Fruit fly (Drosophila melanogaster): ENCODE measurements around the gene CkIalpha.

The CkIalpha gene

DNA sequence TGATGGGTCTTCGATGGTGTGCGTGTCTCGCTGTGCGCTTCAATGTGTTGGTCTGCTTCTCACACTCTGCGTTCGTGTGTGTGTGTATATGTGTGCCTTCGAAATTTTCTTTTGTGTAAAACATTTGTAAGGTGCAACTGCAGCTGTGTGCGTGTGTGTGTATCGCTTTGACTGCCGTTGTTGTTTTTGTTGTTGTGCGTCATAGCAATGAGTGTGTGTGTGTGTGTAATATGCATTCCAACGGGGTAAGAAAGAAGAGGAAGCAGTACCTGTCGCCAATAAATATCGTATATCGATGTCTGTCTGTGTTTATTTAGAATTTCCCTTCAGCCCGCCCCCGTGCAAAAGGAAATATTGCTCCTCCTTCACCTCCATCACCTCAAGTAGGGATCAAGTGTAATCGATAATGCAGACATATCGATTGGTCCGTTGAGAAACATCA lies 883 bp downstream of the CkIalpha start (continued):
- TF ChIP-seq CG12391 (tag; optimal IDR thresholded peaks at IDR 0.05): no peak
- peak; percentile 54 for TF ChIP-seq CG17829 (tag; optimal IDR thresholded peaks at IDR 0.05)
- no peak for TF ChIP-seq shn (GFP tag; optimal IDR thresholded peaks at IDR 0.05)
- no peak for TF ChIP-seq chm (GFP tag; IDR thresholded peaks at IDR 0.05)
- no peak for TF ChIP-seq CG13775 (GFP tag; optimal IDR thresholded peaks at IDR 0.05)
- no peak for TF ChIP-seq NfI (GFP tag; optimal IDR thresholded peaks at IDR 0.05)
- no peak for TF ChIP-seq fd3F (GFP tag; optimal IDR thresholded peaks at IDR 0.05)
- no peak for TF ChIP-seq CG7928 (GFP tag; optimal IDR thresholded peaks at IDR 0.05)
- TF ChIP-seq CG31224 (GFP tag; IDR thresholded peaks at IDR 0.05): no peak
- TF ChIP-seq usp (GFP tag; optimal IDR thresholded peaks at IDR 0.05): no peak
- TF ChIP-seq oc (tag; optimal IDR thresholded peaks at IDR 0.05): peak; percentile 6
- TF ChIP-seq B-H1 (GFP tag; IDR thresholded peaks at IDR 0.05): no peak
- TF ChIP-seq Oaz (GFP tag; IDR thresholded peaks at IDR 0.05): no peak
- TF ChIP-seq lov (optimal IDR thresholded peaks at IDR 0.05): no peak
- 0 out of 3 replicates have a peak, but pooled peaks have one; percentile 34 for TF ChIP-seq lov (GFP tag; IDR thresholded peaks at IDR 0.05)
- TF ChIP-seq YL-1 (GFP tag; optimal IDR thresholded peaks at IDR 0.05): peak; percentile 21
- TF ChIP-seq ERR (GFP tag; optimal IDR thresholded peaks at IDR 0.05): no peak
- no peak for TF ChIP-seq CG10543 (GFP tag; optimal IDR thresholded peaks at IDR 0.05)
- TF ChIP-seq hb (GFP tag; IDR thresholded peaks at IDR 0.05; ENCODE audit: partially characterized antibody): no peak
- TF ChIP-seq CG7372 (GFP tag; IDR thresholded peaks at IDR 0.05): no peak
- TF ChIP-seq HLH54F (GFP tag; optimal IDR thresholded peaks at IDR 0.05): no peak
- no peak for TF ChIP-seq dysf (GFP tag; IDR thresholded peaks at IDR 0.05)

DNA sequence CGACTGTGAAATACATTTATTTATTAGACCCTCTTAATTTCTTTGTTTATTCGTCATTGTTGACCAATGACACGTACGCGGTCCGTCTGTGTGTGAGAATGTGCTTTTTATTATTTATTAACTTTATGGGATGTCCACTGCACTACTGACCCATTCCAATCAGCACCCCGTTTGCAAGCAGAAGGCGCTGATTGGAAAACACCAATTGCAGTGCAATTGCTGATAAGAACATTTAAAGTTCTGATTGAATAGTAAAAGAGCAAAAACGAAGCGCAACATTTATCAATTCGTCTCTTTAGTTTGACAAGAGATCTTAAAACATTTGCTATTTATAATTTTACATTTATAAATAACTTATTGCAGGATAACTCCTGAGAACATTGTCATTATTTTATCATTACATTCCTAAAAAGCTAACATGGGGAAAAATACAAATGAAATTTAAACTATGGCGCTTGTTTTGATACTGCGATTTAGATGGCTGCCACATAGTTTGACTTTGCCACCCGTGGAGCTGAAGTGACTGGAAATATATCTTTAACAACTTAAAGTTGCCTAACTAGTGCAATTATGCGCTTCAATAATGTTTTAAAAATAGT lies 5.1 kb downstream of the CkIalpha start:
- TF ChIP-seq eve (GFP tag; optimal IDR thresholded peaks at IDR 0.05): peak in 1 of 2 experiments; percentile 42
- TF ChIP-seq CG17186 (GFP tag; optimal IDR thresholded peaks at IDR 0.05): no peak
- TF ChIP-seq nom (GFP tag; optimal IDR thresholded peaks at IDR 0.05): peak; percentile 32
- no peak for TF ChIP-seq slbo (GFP tag; IDR thresholded peaks at IDR 0.05)
- TF ChIP-seq ATbp (GFP tag; optimal IDR thresholded peaks at IDR 0.05): peak; percentile 10
- peak; percentile 87 to 98 for TF ChIP-seq insv (GFP tag; optimal IDR thresholded peaks at IDR 0.05)
- TF ChIP-seq dan (GFP tag; IDR thresholded peaks at IDR 0.05): no peak
- peak; percentile 14 for TF ChIP-seq Fer3 (tag; optimal IDR thresholded peaks at IDR 0.05)
- 0 out of 2 replicates have a peak, but pooled peaks have one; percentile 8 for TF ChIP-seq sisA (GFP tag; IDR thresholded peaks at IDR 0.05)
- no peak for TF ChIP-seq Chrac-16 (GFP tag; optimal IDR thresholded peaks at IDR 0.05)

DNA sequence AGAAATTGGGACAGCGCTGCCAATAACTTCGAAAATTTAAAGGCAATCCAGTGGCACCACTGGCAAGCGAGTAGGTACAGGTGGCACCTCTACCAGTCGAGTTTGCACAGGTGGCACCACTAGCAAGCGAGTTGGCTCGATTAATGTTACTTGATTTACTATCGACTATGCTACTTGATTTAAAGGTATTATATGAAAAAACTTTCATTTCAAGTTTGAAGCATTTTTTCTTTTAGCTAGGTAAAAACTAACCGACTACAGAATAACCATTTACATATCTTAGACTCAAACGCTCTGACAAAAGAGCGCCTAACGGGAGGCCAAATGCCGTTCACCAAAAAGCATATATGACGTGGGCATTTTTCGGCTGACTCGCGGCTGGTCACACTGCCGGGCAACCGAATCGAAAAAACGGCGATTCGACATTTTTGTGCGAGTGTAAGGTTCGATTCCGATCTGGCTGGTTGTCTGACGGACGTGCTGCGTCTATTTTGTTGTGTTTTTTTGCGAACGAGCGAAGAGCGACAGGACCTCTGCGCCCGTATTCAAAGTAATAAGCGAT lies 5.7 kb downstream of the CkIalpha start, which contains the start of gene Tis11:
Gene Tis11, plus strand, starts transcription at position 417 of the 562 bp plus-strand sequence.
- peak; percentile 25 for TF ChIP-seq cad (GFP tag; optimal IDR thresholded peaks at IDR 0.05)
- no peak for TF ChIP-seq H15 (GFP tag; IDR thresholded peaks at IDR 0.05)
- TF ChIP-seq ato (GFP tag; IDR thresholded peaks at IDR 0.05; ENCODE audit: partially characterized antibody): peak; percentile 57
- TF ChIP-seq H2.0 (GFP tag; IDR thresholded peaks at IDR 0.05): no peak
- TF ChIP-seq sisA (GFP tag; IDR thresholded peaks at IDR 0.05): no peak
- no peak for TF ChIP-seq oc (tag; optimal IDR thresholded peaks at IDR 0.05)
- peak; percentile 38; the same call in 1 of the 2 replicates for TF ChIP-seq CG13287 (GFP tag; IDR thresholded peaks at IDR 0.05; ENCODE audit: partially characterized antibody)
- TF ChIP-seq CG1024 (GFP tag; IDR thresholded peaks at IDR 0.05): 0 out of 2 replicates have a peak, but pooled peaks have one; percentile 6
- peak; percentile 18 for TF ChIP-seq CG12071 (GFP tag; optimal IDR thresholded peaks at IDR 0.05)
- peak; percentile 19 for TF ChIP-seq CG8924 (tag; optimal IDR thresholded peaks at IDR 0.05)
- TF ChIP-seq Neu2 (GFP tag; optimal IDR thresholded peaks at IDR 0.05; ENCODE audit: borderline replicate concordance): no peak
- TF ChIP-seq HmgZ (tag; optimal IDR thresholded peaks at IDR 0.05): peak; percentile 12
- TF ChIP-seq CG13424 (tag; optimal IDR thresholded peaks at IDR 0.05): no peak
- no peak for TF ChIP-seq CG9817 (tag; optimal IDR thresholded peaks at IDR 0.05)
- peak; percentile 31 for TF ChIP-seq grn (GFP tag; optimal IDR thresholded peaks at IDR 0.05)
- no peak for TF ChIP-seq cg (GFP tag; optimal IDR thresholded peaks at IDR 0.05)
- TF ChIP-seq CG14710 (tag; optimal IDR thresholded peaks at IDR 0.05): peak; percentile 63
- TF ChIP-seq CG6791 (GFP tag; IDR thresholded peaks at IDR 0.05; ENCODE audit: partially characterized antibody): peak; percentile 21; the same call in 1 of the 3 replicates

All from whole organism, embryonic.